Worm (Caenorhabditis elegans) whole organism, early embryonic: ENCODE data around the gene R07E5.19.
"Not testable (repeated sequence)": the region's sequence is repeated elsewhere in the genome, so short reads cannot be mapped to it uniquely, and the experiment has no call there.

ENCODE experiments used
- B0310.2 ChIP-seq: sonication (generic microtip); optimal IDR thresholded peaks from 2 replicates; lab custom pipeline; 2016; ENCODE audit warnings: mild to moderate bottlenecking, missing genetic modification characterization, missing compliant biosample characterization
- F13C5.2 ChIP-seq: sonication (generic microtip); optimal IDR thresholded peaks from 2 replicates; lab custom pipeline; 2017; ENCODE audit warnings: mild to moderate bottlenecking, missing genetic modification characterization, inconsistent platforms, missing compliant biosample characterization
- ama-1 ChIP-seq: fragments of 150-350 bp; optimal IDR thresholded peaks from 2 replicates; lab custom pipeline; 2014
- ceh-13 ChIP-seq: fragments of 200-800 bp; sonication (Bioruptor generic); optimal IDR thresholded peaks from 2 replicates; lab custom pipeline; 2018; ENCODE audit warnings: mild to moderate bottlenecking, missing genetic modification characterization, missing compliant biosample characterization
- ceh-36 ChIP-seq: sonication (generic microtip); optimal IDR thresholded peaks from 2 replicates; lab custom pipeline; 2016; ENCODE audit warnings: missing genetic modification characterization, inconsistent platforms, missing compliant biosample characterization
- flt-1 ChIP-seq: fragments of 200-800 bp; sonication (Bioruptor generic); IDR thresholded peaks from 2 replicates; pipeline ENCODE4 v1.3.6; 2022; ENCODE audit warnings: missing genetic modification characterization, missing compliant biosample characterization
- hnd-1 ChIP-seq: sonication (generic microtip); optimal IDR thresholded peaks from 2 replicates; lab custom pipeline; 2016; ENCODE audit warnings: missing genetic modification characterization, missing compliant biosample characterization
- tbx-11 ChIP-seq: fragments of 200-800 bp; sonication (Bioruptor generic); IDR thresholded peaks from 2 replicates; pipeline ENCODE4 v1.3.6; 2022; ENCODE audit warnings: missing genetic modification characterization, missing compliant biosample characterization
- tra-4 ChIP-seq: sonication (generic microtip); optimal IDR thresholded peaks from 2 replicates; lab custom pipeline; 2017; ENCODE audit warnings: missing genetic modification characterization, missing compliant biosample characterization

- TF ChIP-seq F13C5.2 (tag; lab: Kevin White, UChicago) (peak; percentile 54), flt-1 (GFP tag; lab: Robert Waterston, UW) (peak; percentile 81), ceh-13 (GFP tag; lab: Kevin White, UChicago) (peak; percentile 42), B0310.2 (peak; percentile 59), tra-4 (peak; percentile 34), tbx-11 (GFP tag; lab: Robert Waterston, UW) (peak; percentile 89), hnd-1 (tag; lab: Kevin White, UChicago) (peak; percentile 45), ceh-36 (tag; lab: Kevin White, UChicago) (peak; percentile 78)
- not testable (repeated sequence) for TF ChIP-seq ama-1
Measured at ce11 chrIII:4426711-4427218, 8.9 kb upstream of the R07E5.19 start.
